Fruit fly (Drosophila melanogaster) Kc167 (cell line): Measurements from ENCODE around the gene Dpp10.

Experiments
- Myc ChIP-seq: fragments of >200 bp; optimal IDR thresholded peaks from 2 replicates; lab custom pipeline; 2017; ENCODE audit warnings: missing external identifiers
- Sin3A ChIP-seq: fragments of >200 bp; optimal IDR thresholded peaks from 2 replicates; lab custom pipeline; 2018; ENCODE audit warnings: missing external identifiers
- h ChIP-seq: fragments of >200 bp; optimal IDR thresholded peaks from 3 replicates; lab custom pipeline; 2018; ENCODE audit warnings: missing external identifiers
- insv ChIP-seq: fragments of >200 bp; optimal IDR thresholded peaks from 3 replicates; lab custom pipeline; 2018; ENCODE audit warnings: missing external identifiers
- psq ChIP-seq: fragments of >200 bp; optimal IDR thresholded peaks from 2 replicates; lab custom pipeline; 2017; ENCODE audit warnings: missing external identifiers
- ttk ChIP-seq: sonication (Bioruptor generic); optimal IDR thresholded peaks from 2 replicates; lab custom pipeline; 2017; ENCODE audit warnings: missing external identifiers

DNA sequence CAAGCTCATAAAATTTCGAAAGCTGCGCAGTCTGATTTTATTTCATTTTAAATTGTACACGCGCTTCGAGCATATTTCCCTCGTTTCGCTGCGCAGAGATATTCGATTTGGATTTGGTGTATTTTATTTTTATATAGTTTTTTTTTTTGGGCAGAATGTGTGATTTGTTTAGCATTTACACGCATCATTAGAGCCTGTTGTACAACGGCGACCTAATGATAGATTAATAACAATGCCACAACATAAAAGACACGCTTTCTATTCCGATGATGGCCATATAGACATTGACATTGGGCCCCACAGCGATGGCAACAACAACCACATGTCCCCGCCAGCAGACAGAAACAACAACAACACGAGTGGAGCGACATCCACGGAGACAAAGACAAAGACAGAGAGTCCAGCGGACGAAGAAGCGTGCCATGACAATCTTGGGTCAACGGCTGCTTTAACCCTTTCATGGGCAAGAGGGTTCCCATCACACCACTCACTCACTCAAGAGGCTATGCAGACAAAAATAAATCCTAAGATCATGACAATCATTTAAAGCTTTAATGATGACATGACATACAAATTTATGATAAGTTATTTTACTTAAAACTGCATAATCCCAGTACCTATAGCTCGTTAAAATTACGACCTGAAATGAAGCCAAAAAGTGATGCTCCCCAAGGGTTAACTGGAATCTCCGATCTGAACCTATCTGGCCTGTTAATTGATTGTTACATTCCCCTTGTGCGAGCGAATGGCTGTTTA, 47.6 kb downstream of the Dpp10 start:
- no peak for TF ChIP-seq h
- TF ChIP-seq Myc, result no peak
- no peak for TF ChIP-seq ttk
- no peak for TF ChIP-seq psq (lab: Kevin White, UChicago)
- TF ChIP-seq insv, result no peak
- no peak for TF ChIP-seq Sin3A (lab: Kevin White, UChicago)
